Worm (Caenorhabditis elegans) whole organism, late embryonic: ENCODE data around the gene scl-11.

Experiments
- C08G9.2 ChIP-seq: sonication (generic microtip); optimal IDR thresholded peaks from 2 replicates; lab custom pipeline; 2016; ENCODE audit warnings: mild to moderate bottlenecking, missing genetic modification characterization, moderate library complexity, missing compliant biosample characterization
- K09A11.1 ChIP-seq: sonication (generic microtip); optimal IDR thresholded peaks from 2 replicates; lab custom pipeline; 2017; ENCODE audit warnings: antibody characterized with exemption, mild to moderate bottlenecking, missing genetic modification characterization, missing compliant biosample characterization; ENCODE audit not compliant: insufficient read depth
- Y22D7AL.16 ChIP-seq: sonication (generic microtip); optimal IDR thresholded peaks from 2 replicates; lab custom pipeline; 2016; ENCODE audit warnings: missing genetic modification characterization, missing compliant biosample characterization
- ceh-14 ChIP-seq: sonication (generic microtip); optimal IDR thresholded peaks from 2 replicates; lab custom pipeline; 2016; ENCODE audit warnings: missing genotype, missing genetic modification characterization, missing compliant biosample characterization
- ceh-30 ChIP-seq: fragments of 150-350 bp; optimal IDR thresholded peaks from 2 replicates; lab custom pipeline; 2014; ENCODE audit warnings: missing biosample characterization, missing genetic modification characterization
- ceh-48 ChIP-seq: sonication (generic microtip); optimal IDR thresholded peaks from 2 replicates; lab custom pipeline; 2016; ENCODE audit warnings: missing genetic modification characterization, inconsistent platforms, missing compliant biosample characterization
- ceh-6 ChIP-seq: fragments of 200-800 bp; sonication (Bioruptor generic); optimal IDR thresholded peaks from 2 replicates; lab custom pipeline; 2018; ENCODE audit warnings: mild to moderate bottlenecking, missing genetic modification characterization, missing compliant biosample characterization
- che-1 ChIP-seq: sonication (generic microtip); optimal IDR thresholded peaks from 2 replicates; lab custom pipeline; 2016; ENCODE audit warnings: mild to moderate bottlenecking, missing genetic modification characterization, missing compliant biosample characterization
- dmd-4 ChIP-seq: sonication (generic microtip); optimal IDR thresholded peaks from 2 replicates; lab custom pipeline; 2016; ENCODE audit warnings: borderline replicate concordance, missing genetic modification characterization, missing compliant biosample characterization
- ets-4 ChIP-seq: sonication (generic microtip); optimal IDR thresholded peaks from 2 replicates; lab custom pipeline; 2016; ENCODE audit warnings: missing genetic modification characterization, missing compliant biosample characterization
- fax-1 ChIP-seq: sonication (generic microtip); optimal IDR thresholded peaks from 2 replicates; lab custom pipeline; 2016; ENCODE audit warnings: missing genotype, missing genetic modification characterization, missing compliant biosample characterization
- gmeb-2 ChIP-seq: sonication (generic microtip); optimal IDR thresholded peaks from 2 replicates; lab custom pipeline; 2016; ENCODE audit warnings: missing genetic modification characterization, inconsistent platforms, missing compliant biosample characterization
- hlh-6 ChIP-seq: sonication (generic microtip); optimal IDR thresholded peaks from 2 replicates; lab custom pipeline; 2016; ENCODE audit warnings: missing genotype, missing genetic modification characterization, missing compliant biosample characterization
- lin-11 ChIP-seq: fragments of 200-800 bp; sonication (Bioruptor generic); optimal IDR thresholded peaks from 2 replicates; lab custom pipeline; 2018; ENCODE audit warnings: mild to moderate bottlenecking, missing genetic modification characterization, missing compliant biosample characterization
- mec-3 ChIP-seq: sonication (generic microtip); optimal IDR thresholded peaks from 2 replicates; lab custom pipeline; 2016; ENCODE audit warnings: borderline replicate concordance, missing genetic modification characterization, missing compliant biosample characterization
- nhr-11 ChIP-seq: fragments of 150-350 bp; optimal IDR thresholded peaks from 2 replicates; lab custom pipeline; 2014; ENCODE audit warnings: missing biosample characterization, missing genetic modification characterization
- nhr-232 ChIP-seq: sonication (generic microtip); optimal IDR thresholded peaks from 2 replicates; lab custom pipeline; 2016; ENCODE audit warnings: missing genetic modification characterization, missing compliant biosample characterization
- pag-3 ChIP-seq: sonication (generic microtip); optimal IDR thresholded peaks from 2 replicates; lab custom pipeline; 2016; ENCODE audit warnings: missing compliant biosample characterization, missing genetic modification characterization, borderline replicate concordance
- pha-4 ChIP-seq: fragments of 150-350 bp; optimal IDR thresholded peaks from 2 replicates; lab custom pipeline; 2018; ENCODE audit warnings: missing biosample characterization, missing genetic modification reagents, missing genetic modification characterization
- pqm-1 ChIP-seq: sonication (generic microtip); optimal IDR thresholded peaks from 2 replicates; lab custom pipeline; 2016; ENCODE audit warnings: missing genetic modification characterization, missing compliant biosample characterization
- pros-1 ChIP-seq: fragments of 150-350 bp; optimal IDR thresholded peaks from 2 replicates; lab custom pipeline; 2014; ENCODE audit warnings: missing biosample characterization, missing genetic modification reagents, missing genetic modification characterization
- sdc-2 ChIP-seq: sonication (generic microtip); optimal IDR thresholded peaks from 2 replicates; lab custom pipeline; 2016; ENCODE audit warnings: missing genotype, missing genetic modification characterization, missing compliant biosample characterization
- sox-2 ChIP-seq: fragments of 200-800 bp; sonication (Bioruptor generic); IDR thresholded peaks from 2 replicates; pipeline ENCODE4 v1.3.6; 2022; ENCODE audit warnings: missing genetic modification reagents, missing genetic modification characterization, missing compliant biosample characterization
- syd-9 ChIP-seq: sonication (generic microtip); optimal IDR thresholded peaks from 2 replicates; lab custom pipeline; 2016; ENCODE audit warnings: mild to moderate bottlenecking, missing genetic modification characterization, moderate library complexity, missing compliant biosample characterization
- tbx-2 ChIP-seq: sonication (generic microtip); optimal IDR thresholded peaks from 2 replicates; lab custom pipeline; 2016; ENCODE audit warnings: missing genetic modification characterization, missing compliant biosample characterization
- tbx-7 ChIP-seq: sonication (generic microtip); optimal IDR thresholded peaks from 2 replicates; lab custom pipeline; 2016; ENCODE audit warnings: missing genotype, missing genetic modification characterization, missing compliant biosample characterization
- unc-42 ChIP-seq: sonication (generic microtip); optimal IDR thresholded peaks from 2 replicates; lab custom pipeline; 2016; ENCODE audit warnings: missing genotype, missing genetic modification characterization, missing compliant biosample characterization
- unc-55 ChIP-seq: sonication (generic microtip); optimal IDR thresholded peaks from 2 replicates; lab custom pipeline; 2017; ENCODE audit warnings: missing biosample characterization, missing genetic modification reagents, missing genetic modification characterization
- zip-5 ChIP-seq: sonication (generic microtip); optimal IDR thresholded peaks from 2 replicates; lab custom pipeline; 2016; ENCODE audit warnings: missing genetic modification characterization, missing compliant biosample characterization

The scl-11 gene

DNA sequence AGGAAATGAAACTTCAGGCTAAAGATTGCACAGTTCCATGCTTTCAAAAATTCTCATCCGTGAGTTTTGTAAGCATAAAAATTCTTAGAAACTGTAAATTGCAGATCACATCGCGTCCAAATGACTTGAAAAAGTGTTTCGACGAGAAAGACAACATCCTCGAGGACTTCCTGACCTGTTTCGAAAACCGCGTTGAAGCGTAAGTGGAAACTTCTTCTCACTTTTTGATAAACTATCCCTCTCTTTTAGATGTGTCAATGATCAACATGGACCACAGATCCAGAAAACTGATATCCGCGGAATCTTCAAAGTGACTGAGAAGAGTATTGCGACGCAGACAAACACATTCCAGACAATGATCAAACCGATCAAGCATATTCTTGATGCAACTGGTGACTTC is 29.7 kb downstream of the scl-11 start:
- TF ChIP-seq ceh-30 (tag; lab: Kevin White, UChicago): no peak
- no peak for TF ChIP-seq che-1 (tag; lab: Kevin White, UChicago)
- TF ChIP-seq pros-1 (tag; lab: Kevin White, UChicago): no peak

DNA sequence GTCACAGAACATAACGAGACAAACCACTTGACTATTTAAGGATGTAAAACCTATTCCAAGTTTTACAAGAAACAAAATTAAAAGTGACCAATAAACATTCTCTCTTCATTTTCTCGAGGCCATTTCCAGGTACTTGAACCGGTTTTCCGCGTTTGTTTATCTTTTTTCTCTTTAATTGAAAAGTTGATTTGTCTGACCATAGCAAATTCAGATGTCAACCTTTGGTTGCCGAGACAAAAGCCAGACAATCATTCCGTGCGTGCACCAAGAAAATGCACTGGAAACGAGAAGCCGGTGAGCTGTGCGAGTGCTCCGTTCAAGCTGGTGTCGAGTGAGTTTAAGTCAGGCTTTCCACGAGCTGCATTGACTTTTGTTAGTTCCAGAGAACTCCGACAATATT is 30.9 kb downstream of the scl-11 start:
- TF ChIP-seq nhr-232 (tag; lab: Kevin White, UChicago) (no peak), C08G9.2 (tag; lab: Kevin White, UChicago) (no peak), syd-9 (tag; lab: Kevin White, UChicago) (no peak), tbx-2 (tag; lab: Kevin White, UChicago) (no peak), pag-3 (no peak), lin-11 (no peak), mec-3 (tag; lab: Kevin White, UChicago) (no peak), nhr-11 (no peak), sdc-2 (tag; lab: Kevin White, UChicago) (no peak), fax-1 (no peak)

DNA sequence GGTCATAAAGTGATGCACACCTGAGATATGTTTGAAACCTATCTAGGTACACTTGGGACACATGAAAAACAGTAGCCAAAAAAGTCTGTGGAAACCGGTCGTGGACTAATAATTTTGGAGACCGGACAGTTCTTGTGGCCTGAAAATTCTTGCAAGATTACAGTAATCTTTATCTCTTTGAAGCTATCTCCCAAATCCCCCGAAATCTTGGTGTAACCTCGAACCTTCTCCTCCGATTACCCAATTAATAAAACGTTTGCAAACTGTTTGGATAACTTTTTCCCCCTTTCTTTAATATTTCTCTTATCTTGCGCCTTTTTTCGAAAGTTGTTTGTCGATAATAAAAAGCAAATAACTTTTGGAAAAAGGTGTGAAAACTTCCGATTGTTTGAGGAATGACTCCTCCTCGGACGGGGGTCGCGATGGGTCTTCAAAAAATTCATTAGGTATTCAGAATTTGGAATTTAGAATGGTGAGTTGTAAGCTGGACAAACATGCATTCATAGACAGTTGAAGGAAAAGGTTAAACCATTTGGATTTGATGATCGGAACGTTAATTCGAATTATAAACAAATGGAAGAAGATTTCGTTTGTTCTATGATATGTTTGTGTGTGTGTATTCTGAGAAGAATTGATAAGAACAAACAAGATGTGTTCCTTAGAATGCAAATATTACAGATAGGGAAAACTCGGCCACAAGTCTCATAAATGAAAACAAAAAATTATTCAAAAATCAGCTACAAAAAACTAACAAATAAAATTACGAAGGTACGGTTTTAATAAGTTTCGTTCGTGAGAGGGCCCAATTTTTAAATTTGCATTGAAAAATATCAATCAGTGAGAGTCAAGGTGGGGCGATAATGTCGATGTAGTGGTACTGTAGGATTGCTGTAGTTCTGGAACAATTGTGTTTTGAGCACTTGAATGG is 31.9 kb downstream of the scl-11 start:
- TF ChIP-seq nhr-11: no peak
- no peak for TF ChIP-seq pqm-1 (tag; lab: Kevin White, UChicago)
- no peak for TF ChIP-seq Y22D7AL.16 (tag; lab: Kevin White, UChicago)
- no peak for TF ChIP-seq tbx-7 (tag; lab: Kevin White, UChicago)
- no peak for TF ChIP-seq unc-42 (tag; lab: Kevin White, UChicago)
- TF ChIP-seq K09A11.1: no peak
- no peak for TF ChIP-seq fax-1
- TF ChIP-seq sox-2 (GFP tag; lab: Robert Waterston, UW): no peak
- no peak for TF ChIP-seq syd-9 (tag; lab: Kevin White, UChicago)
- no peak for TF ChIP-seq pros-1 (tag; lab: Kevin White, UChicago)
- TF ChIP-seq zip-5 (tag; lab: Kevin White, UChicago): no peak

DNA sequence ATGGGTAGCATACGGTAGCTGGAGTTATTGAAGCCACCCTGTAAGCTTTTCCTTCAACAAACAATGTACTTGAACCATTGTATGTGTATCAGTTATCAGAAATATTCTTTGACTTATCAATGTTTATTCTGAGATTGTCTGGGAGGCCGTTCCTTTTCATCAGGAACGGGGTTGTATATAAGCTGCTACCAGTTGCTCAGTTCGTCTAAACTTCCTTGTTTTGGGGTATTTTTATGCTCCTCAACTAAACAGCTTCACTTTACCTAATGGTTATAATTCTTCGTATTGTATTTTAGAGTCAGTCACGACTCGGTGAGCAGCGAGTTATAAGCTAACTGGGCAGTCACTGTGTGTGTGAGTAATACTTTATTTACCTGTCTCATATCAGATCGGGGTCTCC is 34.5 kb downstream of the scl-11 start:
- TF ChIP-seq gmeb-2 (tag; lab: Kevin White, UChicago): no peak
- TF ChIP-seq tbx-2 (tag; lab: Kevin White, UChicago): no peak
- no peak for TF ChIP-seq pha-4 (tag; lab: Kevin White, UChicago)
- TF ChIP-seq dmd-4 (tag; lab: Kevin White, UChicago): no peak
- no peak for TF ChIP-seq ceh-14
- TF ChIP-seq, all 69 proteins: peak for 0

DNA sequence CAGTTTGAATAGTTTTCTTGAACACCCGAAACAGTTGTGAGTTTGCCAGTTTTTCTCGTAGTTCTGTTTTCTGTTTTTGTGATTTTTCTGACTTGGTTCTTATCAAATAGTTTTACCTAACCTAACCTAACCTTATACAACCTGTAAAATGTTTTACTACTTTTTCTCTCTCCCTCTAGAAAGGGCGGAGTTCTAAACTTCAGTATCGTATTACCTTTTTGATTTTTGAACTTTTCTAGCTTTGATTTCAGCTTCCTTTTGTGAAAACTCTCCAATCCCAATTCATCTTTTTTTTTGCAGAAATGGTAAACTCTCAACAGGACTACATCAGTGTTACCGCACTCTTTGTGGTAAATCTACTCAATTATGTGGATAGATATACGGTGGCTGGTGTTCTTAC is 35.5 kb downstream of the scl-11 start, which contains the start of gene spin-2:
TSS of gene spin-2 (plus strand) at position 301 of the 400 bp plus-strand sequence.
- TF ChIP-seq ets-4 (tag; lab: Kevin White, UChicago): no peak

DNA sequence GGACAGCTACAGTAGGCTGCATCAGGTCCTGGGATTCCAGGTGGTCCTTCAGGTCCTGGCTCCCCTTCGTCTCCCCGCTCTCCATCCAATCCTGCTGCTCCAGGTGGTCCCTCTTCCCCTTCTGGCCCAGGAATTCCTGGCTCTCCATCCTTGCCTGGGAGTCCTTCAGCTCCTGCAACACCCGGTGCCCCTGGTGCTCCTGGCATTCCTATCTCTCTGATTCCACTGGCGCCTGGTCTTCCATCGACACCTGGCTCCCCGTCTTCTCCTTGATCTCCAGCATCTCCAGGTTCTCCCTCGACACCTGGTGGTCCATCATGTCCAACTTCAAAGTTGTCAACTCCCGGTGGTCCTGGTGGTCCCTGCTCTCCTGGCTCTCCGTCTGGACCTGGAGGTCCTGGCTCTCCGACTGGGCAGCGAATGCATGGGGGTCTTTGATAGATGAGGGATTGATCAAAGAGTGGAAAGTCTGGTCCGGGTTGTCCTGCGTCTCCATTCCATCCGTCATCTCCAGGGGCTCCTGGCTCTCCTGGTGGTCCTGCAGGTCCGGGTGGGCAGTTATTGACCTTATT is 38.6 kb downstream of the scl-11 start:
- TF ChIP-seq unc-55 (GFP tag; lab: Kevin White, UChicago) (no peak), ceh-48 (no peak), sox-2 (GFP tag; lab: Robert Waterston, UW) (no peak), hlh-6 (tag; lab: Kevin White, UChicago) (peak; percentile 21), C08G9.2 (tag; lab: Kevin White, UChicago) (peak; percentile 35), ceh-6 (no peak)
